Worm (Caenorhabditis elegans) whole organism, L4 larva: ENCODE data around the gene fipr-7.

Source experiments
- D1046.2 ChIP-seq: fragments of 200-800 bp; sonication (Bioruptor generic); IDR thresholded peaks from 2 replicates; pipeline ENCODE4 v1.3.6; 2022; ENCODE audit warnings: missing genetic modification characterization, missing compliant biosample characterization
- F44E2.7 ChIP-seq: fragments of 200-800 bp; sonication (Bioruptor generic); IDR thresholded peaks from 2 replicates; pipeline ENCODE4 v2.1.2; 2022; ENCODE audit warnings: missing genetic modification characterization, missing compliant biosample characterization
- aly-2 ChIP-seq: sonication (generic microtip); optimal IDR thresholded peaks from 2 replicates; lab custom pipeline; 2018; ENCODE audit warnings: missing biosample characterization, missing genetic modification characterization
- attf-4 ChIP-seq: sonication (generic microtip); optimal IDR thresholded peaks from 3 replicates; lab custom pipeline; 2017; ENCODE audit warnings: missing biosample characterization, missing genetic modification characterization
- ceh-28 ChIP-seq: fragments of 150-350 bp; optimal IDR thresholded peaks from 2 replicates; lab custom pipeline; 2014; ENCODE audit warnings: missing biosample characterization, missing genetic modification reagents, missing genetic modification characterization
- ceh-32 ChIP-seq: sonication (generic microtip); optimal IDR thresholded peaks from 2 replicates; lab custom pipeline; 2016; ENCODE audit warnings: mild to moderate bottlenecking, missing genetic modification characterization, missing compliant biosample characterization; ENCODE audit not compliant: poor library complexity
- ceh-62 ChIP-seq: sonication (generic microtip); optimal IDR thresholded peaks from 2 replicates; lab custom pipeline; 2017; ENCODE audit warnings: missing biosample characterization, missing genetic modification characterization
- ceh-82 ChIP-seq: sonication (generic microtip); optimal IDR thresholded peaks from 2 replicates; lab custom pipeline; 2017; ENCODE audit warnings: missing biosample characterization, missing genetic modification characterization
- ces-1 ChIP-seq: fragments of 150-350 bp; sonication (generic microtip); optimal IDR thresholded peaks from 4 replicates; lab custom pipeline; 2014; ENCODE audit warnings: missing biosample characterization, missing genetic modification reagents, missing genetic modification characterization
- cey-2 ChIP-seq: sonication (generic microtip); optimal IDR thresholded peaks from 3 replicates; lab custom pipeline; 2017; ENCODE audit warnings: missing genetic modification characterization, mild to moderate bottlenecking, missing compliant biosample characterization, antibody characterized with exemption, borderline replicate concordance; ENCODE audit not compliant: insufficient read depth
- ctbp-1 ChIP-seq: fragments of 200-800 bp; sonication (Bioruptor generic); IDR thresholded peaks from 2 replicates; pipeline ENCODE4 v1.3.6; 2022; ENCODE audit warnings: missing genetic modification reagents, missing genetic modification characterization, missing compliant biosample characterization
- dmd-6 ChIP-seq: fragments of 200-800 bp; sonication (Bioruptor generic); IDR thresholded peaks from 2 replicates; pipeline ENCODE4 v1.3.6; 2022; ENCODE audit warnings: missing genetic modification reagents, missing genetic modification characterization, missing compliant biosample characterization
- dpl-1 ChIP-seq: fragments of 150-350 bp; optimal IDR thresholded peaks from 2 replicates; lab custom pipeline; 2014; ENCODE audit warnings: missing biosample characterization, missing genetic modification reagents, missing genetic modification characterization
- duxl-1 ChIP-seq: sonication (generic microtip); optimal IDR thresholded peaks from 2 replicates; lab custom pipeline; 2016; ENCODE audit warnings: mild to moderate bottlenecking, missing genetic modification characterization, moderate library complexity, missing compliant biosample characterization; ENCODE audit not compliant: poor library complexity
- dve-1 ChIP-seq: sonication (generic microtip); optimal IDR thresholded peaks from 2 replicates; lab custom pipeline; 2017; ENCODE audit warnings: antibody characterized with exemption, mild to moderate bottlenecking, missing genetic modification characterization, missing compliant biosample characterization; ENCODE audit not compliant: insufficient read depth
- egl-27 ChIP-seq: sonication (generic microtip); optimal IDR thresholded peaks from 3 replicates; lab custom pipeline; 2017; ENCODE audit warnings: missing biosample characterization, missing genetic modification reagents, missing genetic modification characterization
- hlh-30 ChIP-seq: sonication (generic microtip); optimal IDR thresholded peaks from 2 replicates; lab custom pipeline; 2017; ENCODE audit warnings: antibody characterized with exemption, mild to moderate bottlenecking, missing genetic modification characterization, missing compliant biosample characterization; ENCODE audit not compliant: insufficient read depth
- jun-1 ChIP-seq: fragments of 150-350 bp; optimal IDR thresholded peaks from 2 replicates; lab custom pipeline; 2014; ENCODE audit warnings: missing biosample characterization, missing genetic modification reagents, missing genetic modification characterization
- lim-7 ChIP-seq: fragments of 200-800 bp; sonication (Bioruptor generic); IDR thresholded peaks from 2 replicates; pipeline ENCODE4 v1.3.6; 2022; ENCODE audit warnings: missing genetic modification characterization, missing compliant biosample characterization
- lin-1 ChIP-seq: fragments of 200-800 bp; sonication (Bioruptor generic); IDR thresholded peaks from 2 replicates; pipeline ENCODE4 v1.3.6; 2022; ENCODE audit warnings: missing genetic modification reagents, missing genetic modification characterization, missing compliant biosample characterization
- lin-39 ChIP-seq: fragments of 150-350 bp; optimal IDR thresholded peaks from 2 replicates; lab custom pipeline; 2014; ENCODE audit warnings: missing biosample characterization, missing genetic modification reagents, missing genetic modification characterization
- lsy-2 ChIP-seq, 2 experiments: fragments of 150-350 bp in 1 of 2; sonication (generic microtip) in 1 of 2; optimal IDR thresholded peaks; 2 replicates each; lab custom pipeline; 2014 to 2017; ENCODE audit warnings: missing biosample characterization in 2 of 2, missing genetic modification characterization in 2 of 2
- mdl-1 ChIP-seq, 2 experiments: fragments of 150-350 bp in 1 of 2; sonication (generic microtip) in 1 of 2; optimal IDR thresholded peaks; 2 replicates each; lab custom pipeline; 2014 to 2017; ENCODE audit warnings: missing biosample characterization in 2 of 2, missing genetic modification characterization in 2 of 2
- mep-1 ChIP-seq: fragments of 150-350 bp; sonication (generic microtip); optimal IDR thresholded peaks from 3 replicates; lab custom pipeline; 2014; ENCODE audit warnings: missing biosample characterization, missing genetic modification characterization
- mes-2 ChIP-seq: sonication (generic microtip); optimal IDR thresholded peaks from 2 replicates; lab custom pipeline; 2016; ENCODE audit warnings: missing genotype, mild to moderate bottlenecking, missing genetic modification characterization, missing compliant biosample characterization; ENCODE audit not compliant: poor library complexity, severe bottlenecking
- nhr-28 ChIP-seq: fragments of 150-350 bp; optimal IDR thresholded peaks from 2 replicates; lab custom pipeline; 2014; ENCODE audit warnings: missing biosample characterization, missing genetic modification characterization
- nhr-42 ChIP-seq: fragments of 200-800 bp; sonication (Bioruptor generic); IDR thresholded peaks from 2 replicates; pipeline ENCODE4 v1.3.6; 2022; ENCODE audit warnings: missing genetic modification characterization, missing compliant biosample characterization
- nhr-6 ChIP-seq: fragments of 150-350 bp; optimal IDR thresholded peaks from 2 replicates; lab custom pipeline; 2014; ENCODE audit warnings: missing biosample characterization, missing genetic modification characterization
- nhr-76 ChIP-seq: fragments of 150-350 bp; optimal IDR thresholded peaks from 2 replicates; lab custom pipeline; 2014; ENCODE audit warnings: missing biosample characterization, missing genetic modification characterization
- pqm-1 ChIP-seq: sonication (generic microtip); optimal IDR thresholded peaks from 2 replicates; lab custom pipeline; 2017; ENCODE audit warnings: missing biosample characterization, missing genetic modification characterization
- rbr-2 ChIP-seq: sonication (generic microtip); optimal IDR thresholded peaks from 2 replicates; lab custom pipeline; 2016; ENCODE audit warnings: missing genotype, missing genetic modification characterization, missing compliant biosample characterization
- set-16 ChIP-seq: fragments of 200-800 bp; sonication (Bioruptor generic); IDR thresholded peaks from 2 replicates; pipeline ENCODE4 v1.3.6; 2022; ENCODE audit warnings: missing genetic modification reagents, missing genetic modification characterization, missing compliant biosample characterization
- snpc-4 ChIP-seq: fragments of 150-350 bp; optimal IDR thresholded peaks from 2 replicates; lab custom pipeline; 2014; ENCODE audit warnings: missing biosample characterization, missing genetic modification characterization
- spr-3 ChIP-seq: fragments of 200-800 bp; sonication (Bioruptor generic); optimal IDR thresholded peaks from 2 replicates; lab custom pipeline; 2018; ENCODE audit warnings: mild to moderate bottlenecking, missing genetic modification characterization, missing compliant biosample characterization
- unc-130 ChIP-seq: sonication (generic microtip); optimal IDR thresholded peaks from 2 replicates; lab custom pipeline; 2016; ENCODE audit warnings: missing genetic modification reagents, missing genetic modification characterization, missing compliant biosample characterization
- zfp-2 ChIP-seq: sonication (generic microtip); optimal IDR thresholded peaks from 2 replicates; lab custom pipeline; 2016; ENCODE audit warnings: mild to moderate bottlenecking, missing genetic modification characterization, missing compliant biosample characterization
- zfp-3 ChIP-seq: fragments of 200-800 bp; sonication (Bioruptor generic); conservative IDR thresholded peaks from 2 replicates; pipeline ENCODE4 v1.3.6; 2022; ENCODE audit warnings: missing genetic modification reagents, missing genetic modification characterization, missing compliant biosample characterization
- zip-11 ChIP-seq: fragments of 200-800 bp; sonication (Bioruptor generic); IDR thresholded peaks from 2 replicates; pipeline ENCODE4 v1.3.6; 2022; ENCODE audit warnings: missing genetic modification characterization, missing compliant biosample characterization

Gene fipr-7

DNA sequence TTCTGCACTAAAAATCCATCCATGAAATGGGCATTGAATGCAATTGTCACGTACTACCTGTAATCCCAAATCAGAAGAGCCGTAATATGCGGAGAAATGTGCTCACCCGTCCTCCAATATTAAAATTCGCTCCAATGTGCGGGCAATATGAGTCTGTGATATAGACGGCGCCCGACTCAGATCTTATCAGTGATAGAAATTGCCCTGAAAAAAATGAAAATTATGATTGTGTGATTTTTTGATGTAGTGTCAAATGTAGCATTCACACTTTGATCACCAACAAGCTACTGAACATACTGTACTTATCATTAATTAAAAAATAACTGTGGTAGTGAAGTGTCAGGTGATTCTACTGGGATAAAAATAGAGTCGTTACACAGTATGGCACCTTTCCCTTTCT, 5.0 kb upstream of the fipr-7 start:
- TF ChIP-seq nhr-28 (tag; lab: Kevin White, UChicago) (peak; percentile 76), egl-27 (tag; lab: Kevin White, UChicago) (no peak), pqm-1 (tag; lab: Kevin White, UChicago) (peak; percentile 73), dve-1 (tag; lab: Kevin White, UChicago) (no peak), ces-1 (GFP tag; lab: Kevin White, UChicago) (no peak), ceh-62 (tag; lab: Kevin White, UChicago) (no peak)

DNA sequence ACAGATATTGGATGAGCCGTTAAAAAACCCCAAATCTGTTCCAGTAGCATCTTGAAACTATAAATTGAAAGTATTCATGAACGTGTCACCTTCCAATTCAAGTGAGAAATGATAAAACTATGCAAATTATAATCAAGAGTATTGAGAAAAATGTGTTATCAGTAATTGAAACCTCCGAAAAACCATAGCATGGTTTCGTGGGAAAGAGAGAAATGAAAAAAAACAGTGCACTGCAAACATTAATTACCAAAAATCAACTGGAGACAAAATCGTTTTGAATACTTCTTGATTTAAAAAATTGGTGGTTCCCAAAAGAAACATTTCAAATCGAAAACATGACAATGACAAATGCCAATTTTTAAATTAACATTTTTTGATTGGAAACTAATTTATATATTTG, 4.0 kb upstream of the fipr-7 start, which contains the start of gene daf-36:
Gene daf-36, minus strand, starts transcription at position 101 of the 400 bp plus-strand sequence.
- TF ChIP-seq pqm-1 (tag; lab: Kevin White, UChicago) (no peak), nhr-28 (tag; lab: Kevin White, UChicago) (peak; percentile 39), nhr-6 (no peak)

DNA sequence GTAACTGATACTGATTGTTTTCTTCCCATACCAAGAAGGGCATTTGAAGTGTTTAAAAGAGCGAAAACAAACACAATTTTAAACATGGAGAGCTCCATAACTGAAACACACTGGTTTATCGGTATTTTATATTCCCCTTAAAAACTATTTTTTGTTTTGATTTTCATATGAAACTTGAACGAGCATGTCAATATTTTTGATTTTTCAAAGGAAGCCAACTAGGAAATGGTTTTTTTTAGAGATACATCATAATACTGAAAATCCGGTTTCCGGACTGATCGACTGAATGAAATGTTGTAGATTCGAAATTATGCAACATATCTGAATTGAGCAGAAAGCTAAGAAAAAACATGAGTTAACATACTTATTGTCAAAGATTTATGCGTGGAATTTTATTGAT, 2.3 kb upstream of the fipr-7 start, which contains the start of gene ttr-19:
Gene ttr-19, minus strand, starts transcription at position 101 of the 400 bp plus-strand sequence.
- TF ChIP-seq spr-3 (GFP tag; lab: Kevin White, UChicago) (no peak), dpl-1 (GFP tag; lab: Kevin White, UChicago) (no peak), cey-2 (no peak), lin-1 (GFP tag; lab: Robert Waterston, UW) (no peak), lsy-2 (tag; optimal IDR thresholded peaks at IDR 0.05; lab: Kevin White, UChicago) (no peak), nhr-42 (no peak), zfp-2 (tag; lab: Kevin White, UChicago) (no peak), mdl-1 (tag; optimal IDR thresholded peaks at IDR 0.05; lab: Kevin White, UChicago) (no peak)

DNA sequence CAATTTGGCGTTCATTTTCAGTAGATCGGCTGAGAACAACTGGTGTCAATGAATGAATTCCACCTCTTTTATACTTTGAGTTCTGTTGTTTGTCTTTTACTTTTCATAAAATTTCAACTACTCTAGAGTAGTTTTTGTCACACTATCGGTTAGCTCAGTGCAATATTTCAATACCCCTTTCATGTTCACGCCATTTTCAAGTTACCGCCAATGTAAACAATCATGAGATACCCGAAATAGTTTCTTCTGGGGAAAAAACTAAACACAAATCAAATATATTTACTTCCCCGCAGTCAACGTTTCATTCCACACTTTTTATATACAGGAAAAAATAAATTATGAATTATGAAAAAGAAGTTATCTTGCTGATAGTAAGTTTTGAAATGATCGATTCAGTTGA, 1.3 kb upstream of the fipr-7 start, which contains the start of gene fipr-4:
Gene fipr-4, minus strand, starts transcription at position 101 of the 400 bp plus-strand sequence.
- no peak for TF ChIP-seq ceh-82 (tag; lab: Kevin White, UChicago)
- TF ChIP-seq hlh-30 (tag; lab: Kevin White, UChicago): no peak
- TF ChIP-seq nhr-42: no peak
- no peak for TF ChIP-seq rbr-2 (tag; lab: Kevin White, UChicago)
- TF ChIP-seq dmd-6: no peak
- TF ChIP-seq ceh-62 (tag; lab: Kevin White, UChicago): no peak
- TF ChIP-seq nhr-28 (tag; lab: Kevin White, UChicago): no peak
- no peak for TF ChIP-seq ctbp-1 (GFP tag; lab: Robert Waterston, UW)
- no peak for TF ChIP-seq unc-130
- no peak for TF ChIP-seq F44E2.7 (GFP tag; lab: Robert Waterston, UW)
- TF ChIP-seq zfp-3 (GFP tag; lab: Robert Waterston, UW): no peak
- TF ChIP-seq, all 104 proteins: peak for 0

DNA sequence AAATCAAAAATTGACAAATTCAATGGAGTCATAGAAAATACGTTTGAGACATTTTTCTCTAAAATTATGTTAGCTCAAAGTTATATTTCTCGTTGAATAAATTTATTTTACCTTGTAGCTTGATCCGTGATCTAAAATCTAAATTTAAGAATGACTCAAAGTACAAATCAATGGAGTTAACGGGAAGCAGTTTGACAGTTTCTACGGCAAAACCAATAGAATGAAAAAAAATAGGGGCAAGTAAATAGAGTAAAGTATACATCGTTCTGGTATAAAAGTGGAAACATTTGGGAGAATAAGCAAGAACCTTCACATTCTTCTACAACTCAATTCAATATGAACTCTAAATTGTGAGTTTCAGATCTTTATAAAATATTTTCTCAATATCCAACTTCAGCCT, 1.3 kb downstream of the fipr-7 start, which contains the start of gene fipr-6:
Gene fipr-6, plus strand, starts transcription at position 301 of the 400 bp plus-strand sequence.
- TF ChIP-seq jun-1 (no peak), attf-4 (no peak), zfp-2 (tag; lab: Kevin White, UChicago) (no peak), ceh-32 (tag; lab: Kevin White, UChicago) (no peak), zip-11 (GFP tag; lab: Robert Waterston, UW) (no peak), snpc-4 (no peak), mdl-1 (tag; optimal IDR thresholded peaks at IDR 0.05; lab: Kevin White, UChicago) (no peak), lim-7 (GFP tag; lab: Robert Waterston, UW) (no peak), duxl-1 (tag; lab: Kevin White, UChicago) (no peak), aly-2 (no peak), mep-1 (tag; lab: Kevin White, UChicago) (no peak), ces-1 (GFP tag; lab: Kevin White, UChicago) (no peak), set-16 (GFP tag; lab: Robert Waterston, UW) (no peak), mes-2 (tag; lab: Kevin White, UChicago) (no peak), nhr-76 (tag; lab: Kevin White, UChicago) (no peak), ceh-28 (no peak), lin-39 (tag; lab: Kevin White, UChicago) (no peak), D1046.2 (GFP tag; lab: Robert Waterston, UW) (no peak)
